Worm (Caenorhabditis elegans): Measurements from ENCODE around the gene hrg-7.

Gene hrg-7

ce11 chrV:12749558-12749957 lies 7.7 kb downstream of the hrg-7 start:
- TF ChIP-seq nhr-41 (GFP tag; IDR thresholded peaks at IDR 0.05) = no peak
- peak in 1 of 2 experiments; percentile 94 for TF ChIP-seq unc-62 (GFP tag; optimal IDR thresholded peaks at IDR 0.05 in 1 of 2)
- TF ChIP-seq unc-62 (tag; optimal IDR thresholded peaks at IDR 0.05) = no peak
- no peak for TF ChIP-seq hlh-11 (tag; optimal IDR thresholded peaks at IDR 0.05)

ce11 chrV:12751495-12752050 lies 9.7 kb downstream of the hrg-7 start, which contains the start of gene C15C8.6:
Gene C15C8.6, minus strand, starts transcription at chrV:12751545.
- TF ChIP-seq Y5F2A.4 (GFP tag; optimal IDR thresholded peaks at IDR 0.05) = no peak
- TF ChIP-seq unc-62 (GFP tag; optimal IDR thresholded peaks at IDR 0.05 in 1 of 2) = peak in 1 of 2 experiments; percentile 50
- no peak for TF ChIP-seq unc-62 (tag; optimal IDR thresholded peaks at IDR 0.05)

- TF ChIP-seq dve-1 (tag; optimal IDR thresholded peaks at IDR 0.05; ENCODE audit: insufficient read depth) = no peak
- no peak for TF ChIP-seq egl-27 (tag; optimal IDR thresholded peaks at IDR 0.05)
- no peak for TF ChIP-seq jun-1 (tag; optimal IDR thresholded peaks at IDR 0.05)
- TF ChIP-seq madf-5 (GFP tag; IDR thresholded peaks at IDR 0.05) = no peak
- no peak for TF ChIP-seq Y48G9A.11 (GFP tag; IDR thresholded peaks at IDR 0.05)
- TF ChIP-seq set-16 (GFP tag; IDR thresholded peaks at IDR 0.05) = no peak
- TF ChIP-seq spr-1 (tag; optimal IDR thresholded peaks at IDR 0.05) = no peak
- TF ChIP-seq F49E8.2 (tag; optimal IDR thresholded peaks at IDR 0.05; ENCODE audit: borderline replicate concordance) = no peak
These were observed 10.6 kb downstream of the hrg-7 start, which contains the start of gene C15C8.8 for ce11 chrV:12752407-12752806. Gene C15C8.8, minus strand, starts transcription at chrV:12752507.

DNA sequence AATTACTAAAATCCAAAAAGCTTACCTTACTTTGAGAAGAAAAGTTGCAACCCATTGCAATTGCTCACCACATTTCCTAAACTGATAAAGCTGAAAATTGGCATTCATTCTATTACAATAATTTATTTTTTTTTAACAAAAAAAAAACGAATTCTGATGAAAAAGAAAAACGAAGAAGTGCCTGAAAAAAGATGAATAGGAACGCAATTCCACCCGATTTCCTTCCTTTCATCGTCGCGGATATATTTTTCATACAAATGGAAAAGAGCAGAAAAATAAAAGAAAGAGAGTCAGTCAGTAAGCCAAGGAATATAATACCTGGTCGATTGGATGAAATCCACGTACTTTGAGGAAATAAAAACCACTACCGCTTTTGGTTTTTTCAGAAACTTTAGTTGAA lies 13.0 kb downstream of the hrg-7 start, which contains the start of gene gpa-13:
TSS of gene gpa-13 (minus strand) at position 101 of the 400 bp plus-strand sequence.
- TF ChIP-seq nhr-10 (tag; optimal IDR thresholded peaks at IDR 0.05) = no peak
- no peak for TF ChIP-seq aly-2 (tag; optimal IDR thresholded peaks at IDR 0.05)
- TF ChIP-seq ztf-7 (tag; optimal IDR thresholded peaks at IDR 0.05) = no peak
- no peak for TF ChIP-seq nhr-28 (tag; optimal IDR thresholded peaks at IDR 0.05)
- TF ChIP-seq D1046.2 (GFP tag; IDR thresholded peaks at IDR 0.05) = no peak
- TF ChIP-seq zip-2 (tag; optimal IDR thresholded peaks at IDR 0.05) = no peak

DNA sequence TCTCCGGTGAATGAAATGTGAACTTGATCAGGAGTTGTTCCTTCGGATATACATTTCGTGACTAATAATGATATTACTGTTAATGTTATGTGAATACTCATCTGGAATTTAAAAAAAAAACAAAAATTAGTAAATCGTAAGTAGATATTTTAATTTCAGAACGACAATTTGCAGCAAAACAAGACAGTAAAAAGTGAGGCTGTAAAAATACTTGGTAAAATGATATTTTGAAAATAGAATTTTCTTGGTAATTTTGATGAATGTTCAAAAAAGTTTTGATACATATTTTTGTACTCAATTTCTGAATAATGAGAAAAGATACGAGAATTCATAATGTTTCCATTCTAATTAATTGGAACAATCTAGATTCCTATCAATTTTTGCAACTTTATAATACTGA lies 17.8 kb downstream of the hrg-7 start, which contains the start of gene papl-1:
TSS of gene papl-1 (minus strand) at position 101 of the 400 bp plus-strand sequence.
- TF ChIP-seq skn-1 (tag; optimal IDR thresholded peaks at IDR 0.05) = no peak
- no peak for TF ChIP-seq unc-130 (GFP tag; optimal IDR thresholded peaks at IDR 0.05)
- TF ChIP-seq ztf-11 (tag; optimal IDR thresholded peaks at IDR 0.05) = no peak
- TF ChIP-seq dmd-9 (GFP tag; IDR thresholded peaks at IDR 0.05) = no peak
- TF ChIP-seq fos-1 (tag; optimal IDR thresholded peaks at IDR 0.05) = no peak
- no peak for TF ChIP-seq D1046.2 (GFP tag; IDR thresholded peaks at IDR 0.05)
- TF ChIP-seq Y105C5A.15 (GFP tag; IDR thresholded peaks at IDR 0.05) = no peak
- no peak for TF ChIP-seq F49E8.2 (tag; optimal IDR thresholded peaks at IDR 0.05; ENCODE audit: borderline replicate concordance)
- TF ChIP-seq pqm-1 (tag; optimal IDR thresholded peaks at IDR 0.05) = no peak
- no peak for TF ChIP-seq lin-38 (GFP tag; IDR thresholded peaks at IDR 0.05)
- no peak for TF ChIP-seq nhr-10 (tag; optimal IDR thresholded peaks at IDR 0.05)
- no peak for TF ChIP-seq lim-7 (GFP tag; IDR thresholded peaks at IDR 0.05)
- TF ChIP-seq zip-2 (tag; optimal IDR thresholded peaks at IDR 0.05) = no peak

DNA sequence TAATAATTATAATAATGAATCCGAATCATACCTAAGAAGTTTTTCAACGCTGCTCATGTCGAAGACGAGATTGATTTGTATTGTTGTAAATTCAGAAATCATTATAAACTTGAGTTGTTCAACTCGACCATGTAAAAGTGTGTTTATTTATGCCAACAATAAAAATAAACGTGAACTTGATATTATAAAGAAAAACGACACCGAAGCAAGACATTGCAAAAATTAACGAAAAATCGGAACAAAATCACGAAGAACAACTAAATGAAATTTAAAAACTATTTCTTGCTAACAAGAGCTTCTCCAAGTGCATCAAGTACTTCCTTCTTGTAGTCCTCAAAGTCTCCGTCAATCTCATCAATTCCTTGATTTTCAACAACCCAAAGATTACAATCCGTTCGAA lies 19.1 kb downstream of the hrg-7 start, which contains the start of gene F18E2.15:
TSS of gene F18E2.15 (minus strand) at position 101 of the 400 bp plus-strand sequence.
- TF ChIP-seq mxl-2 (GFP tag; conservative IDR thresholded peaks at IDR 0.05) = no peak
- TF ChIP-seq lin-38 (GFP tag; IDR thresholded peaks at IDR 0.05) = no peak
- TF ChIP-seq vab-7 (GFP tag; IDR thresholded peaks at IDR 0.05) = no peak
- TF ChIP-seq ceh-82 (tag; optimal IDR thresholded peaks at IDR 0.05) = no peak
- no peak for TF ChIP-seq hlh-30 (tag; optimal IDR thresholded peaks at IDR 0.05; ENCODE audit: insufficient read depth)
- no peak for TF ChIP-seq dmd-6 (GFP tag; IDR thresholded peaks at IDR 0.05)
- no peak for TF ChIP-seq lin-13 (GFP tag; optimal IDR thresholded peaks at IDR 0.05)
- TF ChIP-seq zag-1 (tag; optimal IDR thresholded peaks at IDR 0.05) = no peak
- no peak for TF ChIP-seq mep-1 (tag; optimal IDR thresholded peaks at IDR 0.05)
- TF ChIP-seq lin-39 (tag; optimal IDR thresholded peaks at IDR 0.05) = no peak
- TF ChIP-seq madf-9 (GFP tag; conservative IDR thresholded peaks at IDR 0.05) = no peak
- no peak for TF ChIP-seq Y75B8A.6 (GFP tag; IDR thresholded peaks at IDR 0.05)

All from whole organism, L4 larva.